Fruit fly (Drosophila melanogaster): ENCODE data around the gene CG31300.

CG31300 gene

dm6 chr3R:25318011-25318410 is 34.6 kb downstream of the CG31300 start, which contains the start of gene CG10553:
TSS of gene CG10553 (minus strand) at chr3R:25318111.
- TF ChIP-seq Nf-YB (GFP tag; optimal IDR thresholded peaks at IDR 0.05) (no peak), sr (GFP tag; IDR thresholded peaks at IDR 0.05) (no peak), E2f2 (GFP tag; IDR thresholded peaks at IDR 0.05) (no peak), pnt (GFP tag; optimal IDR thresholded peaks at IDR 0.05) (no peak), ind (GFP tag; optimal IDR thresholded peaks at IDR 0.05) (no peak), croc (GFP tag; conservative IDR thresholded peaks at IDR 0.05) (no peak), mam (GFP tag; optimal IDR thresholded peaks at IDR 0.05) (no peak), CG4854 (GFP tag; optimal IDR thresholded peaks at IDR 0.05) (no peak), Sox100B (GFP tag; optimal IDR thresholded peaks at IDR 0.05) (no peak), nau (GFP tag; optimal IDR thresholded peaks at IDR 0.05) (no peak), Mes4 (GFP tag; optimal IDR thresholded peaks at IDR 0.05) (no peak), CG9437 (GFP tag; optimal IDR thresholded peaks at IDR 0.05) (no peak), NfI (GFP tag; optimal IDR thresholded peaks at IDR 0.05) (no peak), CG13624 (GFP tag; optimal IDR thresholded peaks at IDR 0.05) (no peak), chn (GFP tag; optimal IDR thresholded peaks at IDR 0.05) (no peak), Hr78 (GFP tag; optimal IDR thresholded peaks at IDR 0.05) (no peak), usp (GFP tag; optimal IDR thresholded peaks at IDR 0.05) (no peak), CG12299 (tag; optimal IDR thresholded peaks at IDR 0.05) (no peak), CG5180 (GFP tag; optimal IDR thresholded peaks at IDR 0.05) (no peak), CG16815 (GFP tag; optimal IDR thresholded peaks at IDR 0.05) (no peak)

- TF ChIP-seq sug (tag; optimal IDR thresholded peaks at IDR 0.05), result peak; percentile 69
- TF ChIP-seq CG2678 (tag; optimal IDR thresholded peaks at IDR 0.05), result peak; percentile 43
- TF ChIP-seq schlank (tag; optimal IDR thresholded peaks at IDR 0.05), result no peak
- TF ChIP-seq ERR (GFP tag; optimal IDR thresholded peaks at IDR 0.05), result no peak
- TF ChIP-seq salm (tag; optimal IDR thresholded peaks at IDR 0.05), result no peak
- no peak for TF ChIP-seq aop (GFP tag; IDR thresholded peaks at IDR 0.05)
- no peak for TF ChIP-seq fd64A (GFP tag; optimal IDR thresholded peaks at IDR 0.05)
- no peak for TF ChIP-seq CG10209 (GFP tag; optimal IDR thresholded peaks at IDR 0.05)
- TF ChIP-seq YL-1 (GFP tag; optimal IDR thresholded peaks at IDR 0.05), result no peak
- peak in 1 of 2 experiments; percentile 7 for TF ChIP-seq Eip74EF (GFP tag; optimal IDR thresholded peaks at IDR 0.05)
- no peak for TF ChIP-seq PHDP (tag; optimal IDR thresholded peaks at IDR 0.05)
- no peak for TF ChIP-seq otp (GFP tag; IDR thresholded peaks at IDR 0.05)
- TF ChIP-seq bigmax (GFP tag; optimal IDR thresholded peaks at IDR 0.05), result no peak
- TF ChIP-seq Dek (tag; optimal IDR thresholded peaks at IDR 0.05), result no peak
- TF ChIP-seq zf30C (GFP tag; optimal IDR thresholded peaks at IDR 0.05), result no peak
- TF ChIP-seq bbx (GFP tag; IDR thresholded peaks at IDR 0.05; ENCODE audit: partially characterized antibody), result no peak
- peak; percentile 3 for TF ChIP-seq CG34376 (GFP tag; optimal IDR thresholded peaks at IDR 0.05)
- no peak for TF ChIP-seq Rx (GFP tag; IDR thresholded peaks at IDR 0.05)
- TF ChIP-seq CG10274 (GFP tag; optimal IDR thresholded peaks at IDR 0.05), result no peak
- TF ChIP-seq CG18476 (GFP tag; optimal IDR thresholded peaks at IDR 0.05), result no peak
- no peak for TF ChIP-seq twi (tag; optimal IDR thresholded peaks at IDR 0.05)
- TF ChIP-seq maf-S (GFP tag; optimal IDR thresholded peaks at IDR 0.05), result no peak
- TF ChIP-seq CG14860 (GFP tag; IDR thresholded peaks at IDR 0.05; ENCODE audit: partially characterized antibody), result no peak
- no peak for TF ChIP-seq dimm (GFP tag; IDR thresholded peaks at IDR 0.05)
- no peak for TF ChIP-seq chn (GFP tag; optimal IDR thresholded peaks at IDR 0.05)
- TF ChIP-seq fu2 (GFP tag; optimal IDR thresholded peaks at IDR 0.05), result no peak
- TF ChIP-seq CG13287 (GFP tag; IDR thresholded peaks at IDR 0.05; ENCODE audit: partially characterized antibody), result no peak
- peak; percentile 20 for TF ChIP-seq CG12071 (GFP tag; optimal IDR thresholded peaks at IDR 0.05)
- no peak for TF ChIP-seq CG15011 (GFP tag; optimal IDR thresholded peaks at IDR 0.05)
- no peak for TF ChIP-seq CG10267 (tag; optimal IDR thresholded peaks at IDR 0.05)
- TF ChIP-seq ab (GFP tag; optimal IDR thresholded peaks at IDR 0.05), result no peak
Measured at dm6 chr3R:25320051-25320705, 36.8 kb downstream of the CG31300 start, which contains the start of gene CG10560. TSS of gene CG10560 (minus strand) at chr3R:25320101.
